Worm (Caenorhabditis elegans) whole organism, mixed stage, embryonic: ENCODE measurements around the gene catp-4.

Experiments used
- M03D4.4 ChIP-seq: sonication (generic microtip); optimal IDR thresholded peaks from 2 replicates; lab custom pipeline; 2017; ENCODE audit warnings: mild to moderate bottlenecking, missing genetic modification characterization, missing compliant biosample characterization
- ces-1 ChIP-seq: fragments of 150-350 bp; optimal IDR thresholded peaks from 2 replicates; lab custom pipeline; 2014; ENCODE audit warnings: missing biosample characterization, missing genetic modification reagents, missing genetic modification characterization
- cnd-1 ChIP-seq: fragments of 200-800 bp; sonication (Bioruptor generic); optimal IDR thresholded peaks from 2 replicates; lab custom pipeline; 2018; ENCODE audit warnings: mild to moderate bottlenecking, missing genetic modification characterization, missing compliant biosample characterization
- drap-1 ChIP-seq: fragments of 200-800 bp; sonication (Bioruptor generic); optimal IDR thresholded peaks from 3 replicates; lab custom pipeline; 2018; ENCODE audit warnings: mild to moderate bottlenecking, missing genetic modification characterization, missing compliant biosample characterization
- elt-1 ChIP-seq: sonication (generic microtip); optimal IDR thresholded peaks from 2 replicates; lab custom pipeline; 2017; ENCODE audit warnings: missing genetic modification characterization, mild to moderate bottlenecking, missing compliant biosample characterization, antibody characterized with exemption, moderate library complexity, borderline replicate concordance; ENCODE audit not compliant: insufficient read depth
- lsy-2 ChIP-seq: fragments of 150-350 bp; optimal IDR thresholded peaks from 2 replicates; lab custom pipeline; 2014; ENCODE audit warnings: missing biosample characterization, missing genetic modification characterization
- mab-5 ChIP-seq: fragments of 150-350 bp; optimal IDR thresholded peaks from 2 replicates; lab custom pipeline; 2014; ENCODE audit warnings: missing biosample characterization, missing genetic modification characterization
- nhr-28 ChIP-seq: fragments of 150-350 bp; optimal IDR thresholded peaks from 2 replicates; lab custom pipeline; 2014; ENCODE audit warnings: missing biosample characterization, missing genetic modification characterization
- nhr-76 ChIP-seq: sonication (generic microtip); optimal IDR thresholded peaks from 2 replicates; lab custom pipeline; 2017; ENCODE audit warnings: missing biosample characterization, missing genetic modification characterization
- sem-2 ChIP-seq: fragments of 200-800 bp; sonication (Bioruptor generic); optimal IDR thresholded peaks from 2 replicates; lab custom pipeline; 2018; ENCODE audit warnings: mild to moderate bottlenecking, missing genetic modification characterization, missing compliant biosample characterization
- snpc-4 ChIP-seq: fragments of 150-350 bp; optimal IDR thresholded peaks from 2 replicates; lab custom pipeline; 2014; ENCODE audit warnings: missing biosample characterization, missing genetic modification characterization
- unc-62 ChIP-seq: fragments of 150-350 bp; optimal IDR thresholded peaks from 2 replicates; lab custom pipeline; 2014; ENCODE audit warnings: missing biosample characterization, missing genetic modification reagents, missing genetic modification characterization
- ztf-11 ChIP-seq: fragments of 150-350 bp; optimal IDR thresholded peaks from 2 replicates; lab custom pipeline; 2014; ENCODE audit warnings: missing biosample characterization, missing genetic modification characterization

DNA sequence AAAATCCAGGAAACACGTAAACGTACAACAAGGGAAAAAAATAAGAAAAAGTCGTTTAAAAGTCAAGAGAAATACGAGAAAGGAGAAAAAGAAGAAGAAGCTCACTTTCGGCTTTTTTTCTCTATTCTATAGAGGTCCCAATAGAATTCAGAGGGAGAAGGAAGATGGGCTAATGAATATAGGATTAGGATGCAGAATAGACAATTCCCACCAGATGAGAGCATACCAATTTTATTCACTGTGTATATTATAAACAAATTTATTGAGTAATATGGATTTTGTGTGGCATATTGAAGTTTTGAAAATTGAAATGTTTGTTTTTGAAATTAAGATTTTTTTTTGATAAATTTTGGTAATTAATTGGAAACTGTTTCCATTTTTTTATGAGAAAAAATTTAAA is 51.1 kb downstream of the catp-4 start:
- no peak for TF ChIP-seq nhr-76
- TF ChIP-seq unc-62 = no peak
- TF ChIP-seq ztf-11 (tag; lab: Kevin White, UChicago) = no peak
- no peak for TF ChIP-seq drap-1 (GFP tag; lab: Kevin White, UChicago)
- TF ChIP-seq ces-1 (GFP tag; lab: Kevin White, UChicago) = peak; percentile 87
- TF ChIP-seq lsy-2 = no peak
- no peak for TF ChIP-seq M03D4.4 (tag; lab: Kevin White, UChicago)
- TF ChIP-seq nhr-28 (tag; lab: Kevin White, UChicago) = no peak
- TF ChIP-seq snpc-4 (tag; lab: Kevin White, UChicago) = no peak
- no peak for TF ChIP-seq mab-5
- TF ChIP-seq sem-2 = no peak
- TF ChIP-seq elt-1 (tag; lab: Kevin White, UChicago) = no peak
- no peak for TF ChIP-seq cnd-1 (tag; lab: Kevin White, UChicago)
